Fruit fly (Drosophila melanogaster): Measurements from ENCODE around the gene CG42813.
A peak's percentile ranks its signal among the peaks of the same experiment; 100 is the strongest.

Gene CG42813

DNA sequence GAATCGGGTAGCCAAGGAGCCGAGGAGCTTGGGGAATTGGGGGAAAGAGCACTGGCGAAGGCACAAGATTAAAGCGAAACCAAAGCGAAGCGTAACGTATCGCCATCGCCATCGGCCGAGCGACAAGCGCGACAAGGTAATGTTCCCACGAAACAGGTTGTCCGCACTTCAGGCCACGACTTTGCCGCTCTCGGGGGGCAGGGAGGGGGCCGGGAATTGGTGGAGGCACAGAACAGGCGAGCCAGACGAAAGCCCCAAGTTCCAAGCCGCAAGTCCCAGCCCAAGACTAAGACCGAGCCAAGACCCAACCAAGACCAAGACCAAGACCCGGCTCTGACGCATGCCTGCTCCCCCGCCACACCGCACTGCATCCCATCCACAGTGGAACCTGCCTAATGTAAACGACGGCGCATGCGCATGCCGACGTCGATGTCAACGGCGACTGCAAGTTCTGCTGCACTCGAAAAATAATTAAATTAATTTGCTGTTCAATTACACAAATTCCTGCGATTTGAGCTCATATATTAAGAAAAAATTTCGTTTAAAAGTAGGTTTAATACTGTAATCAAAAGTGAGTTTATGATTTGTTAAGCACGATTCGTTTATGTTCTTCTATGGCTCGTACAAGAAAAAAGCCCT is 42.3 kb downstream of the CG42813 start (continued):
- TF ChIP-seq CG7786 (GFP tag; optimal IDR thresholded peaks at IDR 0.05) (no peak), ato (GFP tag; IDR thresholded peaks at IDR 0.05; ENCODE audit: partially characterized antibody) (no peak), phol (tag; optimal IDR thresholded peaks at IDR 0.05) (no peak), CG2116 (GFP tag; optimal IDR thresholded peaks at IDR 0.05) (no peak), CG2712 (tag; optimal IDR thresholded peaks at IDR 0.05) (peak; percentile 31), CG10147 (GFP tag; optimal IDR thresholded peaks at IDR 0.05) (no peak), Deaf1 (tag; optimal IDR thresholded peaks at IDR 0.05) (peak; percentile 12), CG11504 (tag; optimal IDR thresholded peaks at IDR 0.05) (peak; percentile 5), dmrt11E (tag; optimal IDR thresholded peaks at IDR 0.05) (peak; percentile 1), vvl (GFP tag; IDR thresholded peaks at IDR 0.05) (no peak), row (GFP tag; IDR thresholded peaks at IDR 0.05) (peak; percentile 24; the same call in 2 of the 3 replicates), nmo (GFP tag; optimal IDR thresholded peaks at IDR 0.05) (peak; percentile 3), tio (GFP tag; optimal IDR thresholded peaks at IDR 0.05) (no peak), Xrp1 (GFP tag; IDR thresholded peaks at IDR 0.05) (0 out of 2 replicates have a peak, but pooled peaks have one; percentile 9), CG10267 (tag; optimal IDR thresholded peaks at IDR 0.05) (no peak), zfh1 (GFP tag; IDR thresholded peaks at IDR 0.05) (0 out of 3 replicates have a peak, but pooled peaks have one; percentile 25), crol (GFP tag; IDR thresholded peaks at IDR 0.05) (peak; percentile 80), CHES-1-like (GFP tag; optimal IDR thresholded peaks at IDR 0.05) (no peak), Usf (GFP tag; optimal IDR thresholded peaks at IDR 0.05) (no peak), CG1603 (tag; optimal IDR thresholded peaks at IDR 0.05) (peak; percentile 38), sens (GFP tag) (peak; percentile 65), grau (tag; optimal IDR thresholded peaks at IDR 0.05) (peak; percentile 85), repo (GFP tag; optimal IDR thresholded peaks at IDR 0.05) (no peak), ranshi (GFP tag; IDR thresholded peaks at IDR 0.05) (peak; percentile 42; the same call in 1 of the 2 replicates), maf-S (GFP tag; optimal IDR thresholded peaks at IDR 0.05) (no peak)

dm6 chr3R:27181074-27181473 is 47.3 kb downstream of the CG42813 start:
- TF ChIP-seq CG6813 (GFP tag; optimal IDR thresholded peaks at IDR 0.05) (no peak), Hr78 (GFP tag; optimal IDR thresholded peaks at IDR 0.05) (no peak), Drgx (GFP tag; IDR thresholded peaks at IDR 0.05) (peak; percentile 81), hb (GFP tag; IDR thresholded peaks at IDR 0.05; ENCODE audit: partially characterized antibody) (no peak), sens (GFP tag) (no peak), CG6654 (GFP tag; optimal IDR thresholded peaks at IDR 0.05) (no peak), bsh (GFP tag; optimal IDR thresholded peaks at IDR 0.05) (peak in 1 of 2 experiments; percentile 33), wdn (GFP tag; IDR thresholded peaks at IDR 0.05) (no peak), CoRest (tag; optimal IDR thresholded peaks at IDR 0.05) (no peak), Sox102F (GFP tag; optimal IDR thresholded peaks at IDR 0.05) (no peak), Opbp (GFP tag; IDR thresholded peaks at IDR 0.05; ENCODE audit: partially characterized antibody) (no peak), psq (GFP tag; optimal IDR thresholded peaks at IDR 0.05) (no peak)
